Worm (Caenorhabditis elegans) whole organism, young adult: ENCODE data around the gene F35E8.13.

Source experiments
- D2030.7 ChIP-seq: fragments of 200-800 bp; sonication (Bioruptor generic); IDR thresholded peaks from 2 replicates; pipeline ENCODE4 v1.3.6; 2022; ENCODE audit warnings: missing genetic modification reagents, missing genetic modification characterization, missing compliant biosample characterization
- F49E8.2 ChIP-seq: sonication (generic microtip); optimal IDR thresholded peaks from 3 replicates; lab custom pipeline; 2017; ENCODE audit warnings: missing genetic modification characterization, mild to moderate bottlenecking, missing compliant biosample characterization, antibody characterized with exemption, moderate library complexity; ENCODE audit not compliant: insufficient read depth
- F57C9.4 ChIP-seq: sonication (generic microtip); optimal IDR thresholded peaks from 2 replicates; lab custom pipeline; 2017; ENCODE audit warnings: mild to moderate bottlenecking, missing genetic modification characterization, missing compliant biosample characterization
- T07F8.4 ChIP-seq: sonication (generic microtip); optimal IDR thresholded peaks from 2 replicates; lab custom pipeline; 2016; ENCODE audit warnings: mild to moderate bottlenecking, missing genetic modification characterization, moderate library complexity, missing compliant biosample characterization

DNA sequence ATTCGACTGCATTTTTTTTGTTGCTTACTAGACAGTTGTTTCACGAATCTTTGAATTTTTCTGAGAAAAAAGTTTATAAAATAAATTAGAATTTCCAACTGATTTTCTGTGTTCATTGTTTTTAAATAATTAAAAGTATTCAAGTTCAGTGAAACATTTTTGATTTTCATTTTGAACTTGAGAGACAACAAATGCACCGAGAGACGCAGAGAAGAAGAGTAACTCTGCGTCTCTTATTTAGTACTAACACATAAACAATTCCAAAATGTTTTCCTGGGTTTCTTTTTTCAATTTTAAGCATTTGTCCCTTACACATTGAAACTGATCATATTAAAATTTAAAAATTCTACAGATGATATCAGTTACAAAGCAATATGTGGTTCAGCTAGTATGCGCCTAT, 36.4 kb downstream of the F35E8.13 start:
- TF ChIP-seq T07F8.4 (no peak), D2030.7 (GFP tag; lab: Robert Waterston, UW) (no peak), F49E8.2 (tag; lab: Kevin White, UChicago) (no peak), F57C9.4 (tag; lab: Kevin White, UChicago) (no peak)
